Fruit fly (Drosophila melanogaster): ENCODE results near the gene lectin-37Db.

dm6 chr2L:19440732-19441131, 21.9 kb downstream of the lectin-37Db start:
- TF ChIP-seq Myc (optimal IDR thresholded peaks at IDR 0.05): no peak
- no peak for TF ChIP-seq ttk (optimal IDR thresholded peaks at IDR 0.05)
- no peak for TF ChIP-seq psq (optimal IDR thresholded peaks at IDR 0.05)
- TF ChIP-seq insv (optimal IDR thresholded peaks at IDR 0.05): no peak
- TF ChIP-seq Sin3A (optimal IDR thresholded peaks at IDR 0.05): no peak

All from Kc167 (cell line).